Fruit fly (Drosophila melanogaster) whole organism, pupa: ENCODE measurements around the gene Smn.

Experiments used
- CG10348 ChIP-seq: fragments of 200-800 bp; sonication (Bioruptor generic); IDR thresholded peaks from 2 replicates; pipeline ENCODE4 v1.3.6; 2022; ENCODE audit warnings: missing biosample characterization, missing genetic modification characterization
- CG12605 ChIP-seq: fragments of 200-800 bp; sonication (Bioruptor generic); IDR thresholded peaks from 2 replicates; pipeline ENCODE4 v1.3.6; 2022; ENCODE audit warnings: missing biosample characterization, missing genetic modification characterization
- CG13204 ChIP-seq: fragments of 200-800 bp; sonication (Bioruptor generic); optimal IDR thresholded peaks from 2 replicates; lab custom pipeline; 2018; ENCODE audit warnings: missing biosample characterization, mild to moderate bottlenecking, missing genetic modification characterization, moderate library complexity
- CG14655 ChIP-seq: fragments of 200-800 bp; sonication (Bioruptor generic); optimal IDR thresholded peaks from 3 replicates; lab custom pipeline; 2017; ENCODE audit warnings: mild to moderate bottlenecking, missing biosample characterization, missing genetic modification reagents, missing genetic modification characterization
- CG15710 ChIP-seq: fragments of 200-800 bp; sonication (Bioruptor generic); optimal IDR thresholded peaks from 2 replicates; lab custom pipeline; 2018; ENCODE audit warnings: missing biosample characterization, mild to moderate bottlenecking, missing genetic modification characterization, moderate library complexity
- CG17806 ChIP-seq: fragments of 200-800 bp; sonication (Bioruptor generic); optimal IDR thresholded peaks from 2 replicates; lab custom pipeline; 2018; ENCODE audit warnings: missing biosample characterization, mild to moderate bottlenecking, missing genetic modification characterization, moderate library complexity
- CG32121 ChIP-seq: fragments of 200-800 bp; sonication (Bioruptor generic); IDR thresholded peaks from 2 replicates; pipeline ENCODE4 v1.3.6; 2022; ENCODE audit warnings: missing biosample characterization, missing genetic modification characterization
- CG34367 ChIP-seq: fragments of 200-800 bp; sonication (Bioruptor generic); optimal IDR thresholded peaks from 2 replicates; lab custom pipeline; 2018; ENCODE audit warnings: missing biosample characterization, mild to moderate bottlenecking, missing genetic modification characterization
- CG4496 ChIP-seq: fragments of 200-800 bp; sonication (Bioruptor generic); IDR thresholded peaks from 3 replicates; pipeline ENCODE4 v1.3.6; 2022; ENCODE audit warnings: missing biosample characterization, missing genetic modification characterization
- CG8159 ChIP-seq: fragments of 200-800 bp; sonication (Bioruptor generic); optimal IDR thresholded peaks from 3 replicates; lab custom pipeline; 2018; ENCODE audit warnings: missing biosample characterization, mild to moderate bottlenecking, missing genetic modification characterization, moderate library complexity
- CG8301 ChIP-seq: fragments of 200-800 bp; sonication (Bioruptor generic); optimal IDR thresholded peaks from 2 replicates; lab custom pipeline; 2018; ENCODE audit warnings: missing biosample characterization, mild to moderate bottlenecking, missing genetic modification characterization
- CG9948 ChIP-seq: fragments of 200-800 bp; sonication (Bioruptor generic); optimal IDR thresholded peaks from 2 replicates; lab custom pipeline; 2018; ENCODE audit warnings: missing biosample characterization, mild to moderate bottlenecking, missing genetic modification characterization, moderate library complexity
- D1 ChIP-seq: fragments of 200-800 bp; sonication (Bioruptor generic); optimal IDR thresholded peaks from 2 replicates; lab custom pipeline; 2018; ENCODE audit warnings: missing biosample characterization, mild to moderate bottlenecking, missing genetic modification characterization, moderate library complexity
- EcR ChIP-seq: fragments of 200-800 bp; sonication (Bioruptor generic); optimal IDR thresholded peaks from 3 replicates; lab custom pipeline; 2019; ENCODE audit warnings: missing biosample characterization, missing genetic modification characterization, mild to moderate bottlenecking, moderate library complexity, missing genetic modification reagents
- Ets98B ChIP-seq: fragments of 200-800 bp; sonication (Bioruptor generic); IDR thresholded peaks from 2 replicates; pipeline ENCODE4 v1.3.6; 2022; ENCODE audit warnings: missing biosample characterization, missing genetic modification characterization
- Pif1A ChIP-seq: fragments of 200-800 bp; sonication (Bioruptor generic); optimal IDR thresholded peaks from 3 replicates; lab custom pipeline; 2016; ENCODE audit warnings: missing biosample characterization, missing genetic modification characterization
- Pif1B ChIP-seq: fragments of 200-800 bp; sonication (Bioruptor generic); optimal IDR thresholded peaks from 3 replicates; lab custom pipeline; 2016; ENCODE audit warnings: missing biosample characterization, missing genetic modification characterization
- Snoo ChIP-seq: fragments of 200-800 bp; sonication (Bioruptor generic); optimal IDR thresholded peaks from 3 replicates; lab custom pipeline; 2017; ENCODE audit warnings: missing biosample characterization, mild to moderate bottlenecking, missing genetic modification characterization, inconsistent platforms
- fd96Ca ChIP-seq: fragments of 200-800 bp; sonication (Bioruptor generic); IDR thresholded peaks from 3 replicates; pipeline ENCODE4 v1.3.6; 2022; ENCODE audit warnings: missing biosample characterization, missing genetic modification characterization
- gl ChIP-seq: fragments of 200-800 bp; sonication (Bioruptor generic); optimal IDR thresholded peaks from 2 replicates; lab custom pipeline; 2018; ENCODE audit warnings: missing biosample characterization, mild to moderate bottlenecking, missing genetic modification characterization
- rn ChIP-seq: fragments of 200-800 bp; sonication (Bioruptor generic); IDR thresholded peaks from 2 replicates; pipeline ENCODE4 v1.3.6; 2022; ENCODE audit warnings: missing biosample characterization, missing genetic modification characterization

Gene Smn

DNA sequence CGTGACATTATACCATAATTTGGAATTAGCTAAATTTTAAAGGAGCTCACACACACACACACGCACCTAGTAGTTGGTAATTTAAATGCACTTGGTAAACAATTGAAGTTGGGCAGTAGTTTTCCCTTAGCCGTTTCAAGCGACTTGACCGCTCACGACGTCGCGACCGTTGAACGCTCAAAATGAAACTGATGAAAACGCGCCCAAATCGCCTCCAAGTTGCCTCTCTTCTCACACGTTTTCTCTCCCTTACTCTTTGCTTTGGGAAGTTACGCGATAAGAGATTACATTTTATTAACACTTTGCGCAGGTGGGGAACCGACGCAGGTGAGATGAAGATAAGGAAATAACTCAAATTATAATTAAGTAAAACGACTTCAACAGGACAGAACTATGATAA lies 9.1 kb downstream of the Smn start:
- TF ChIP-seq CG4496 (no peak), Ets98B (GFP tag; lab: Robert Waterston, UW) (peak; percentile 41; the same call in 1 of the 2 replicates), CG32121 (0 out of 2 replicates have a peak, but pooled peaks have one; percentile 17), CG12605 (no peak)

DNA sequence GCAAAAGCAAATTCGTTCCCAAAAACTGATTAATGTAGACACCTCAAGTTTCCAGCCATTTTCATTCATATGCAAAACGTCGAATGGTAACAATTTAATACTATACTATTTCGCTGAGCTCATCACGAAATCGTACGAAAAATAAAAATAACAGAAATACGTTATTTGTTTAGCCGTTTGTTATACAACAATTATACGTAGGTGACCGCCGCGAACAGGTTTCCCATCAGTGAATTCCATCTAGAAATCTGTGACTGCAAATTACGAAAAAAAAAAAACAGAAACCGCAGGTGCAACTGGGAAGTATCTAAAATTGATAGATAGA lies 9.6 kb downstream of the Smn start:
- TF ChIP-seq CG14655 (GFP tag; lab: Kevin White, UChicago) (no peak), CG9948 (tag; lab: Kevin White, UChicago) (no peak), CG8159 (tag; lab: Kevin White, UChicago) (no peak), CG12605 (no peak), CG15710 (tag; lab: Kevin White, UChicago) (no peak), CG34367 (tag; lab: Kevin White, UChicago) (no peak), CG32121 (no peak), rn (GFP tag; lab: Robert Waterston, UW) (no peak), fd96Ca (GFP tag; lab: Robert Waterston, UW) (no peak), Pif1B (GFP tag; lab: Kevin White, UChicago) (no peak), CG13204 (GFP tag; lab: Kevin White, UChicago) (no peak), Snoo (no peak), CG17806 (no peak), Ets98B (GFP tag; lab: Robert Waterston, UW) (no peak), Pif1A (no peak), CG10348 (GFP tag; lab: Robert Waterston, UW) (no peak), EcR (GFP tag; lab: Kevin White, UChicago) (no peak), gl (no peak)

DNA sequence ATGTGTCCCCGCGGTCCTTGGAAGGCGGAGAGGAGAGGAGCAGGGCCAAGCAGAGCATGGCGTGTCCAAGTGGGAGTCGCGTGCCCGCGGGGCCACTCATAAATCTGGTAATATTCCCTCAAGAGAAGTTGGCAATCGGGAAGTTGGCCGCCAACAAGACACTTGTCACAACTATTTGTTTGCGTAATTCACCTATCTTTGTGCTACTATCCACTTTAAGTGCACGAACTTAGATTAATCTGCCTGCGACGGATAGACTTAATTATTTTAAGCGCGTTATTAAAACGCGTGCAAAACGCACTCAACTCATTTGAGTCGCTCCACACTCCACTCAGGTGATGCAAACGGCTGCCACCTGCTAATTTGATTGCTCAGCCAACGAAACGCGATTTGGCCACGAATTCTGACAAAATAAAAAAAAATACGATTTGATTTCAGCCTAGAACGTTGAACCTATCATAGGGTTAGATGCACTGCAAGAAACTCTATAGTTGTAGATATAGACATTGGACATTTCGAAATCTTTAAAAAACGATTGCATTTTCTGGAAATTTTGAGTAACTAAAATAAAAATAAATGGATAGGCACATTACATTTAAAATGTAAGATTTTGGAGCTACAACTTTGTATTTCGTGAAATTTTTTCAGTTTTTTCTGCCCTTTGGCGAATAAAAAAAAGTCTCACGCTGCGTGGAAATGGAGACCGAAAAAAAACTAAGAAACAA lies 10.2 kb downstream of the Smn start:
- 0 out of 3 replicates have a peak, but pooled peaks have one; percentile 6 for TF ChIP-seq CG4496
- TF ChIP-seq rn (GFP tag; lab: Robert Waterston, UW), result no peak
- TF ChIP-seq Pif1A, result no peak
- TF ChIP-seq CG32121, result no peak
- TF ChIP-seq CG15710 (tag; lab: Kevin White, UChicago), result no peak
- no peak for TF ChIP-seq fd96Ca (GFP tag; lab: Robert Waterston, UW)
- TF ChIP-seq CG17806, result no peak
- TF ChIP-seq CG9948 (tag; lab: Kevin White, UChicago), result no peak
- no peak for TF ChIP-seq gl
- peak; percentile 7 for TF ChIP-seq CG8301 (tag; lab: Kevin White, UChicago)
- TF ChIP-seq Ets98B (GFP tag; lab: Robert Waterston, UW), result no peak
- TF ChIP-seq, all 21 proteins: peak for 2

DNA sequence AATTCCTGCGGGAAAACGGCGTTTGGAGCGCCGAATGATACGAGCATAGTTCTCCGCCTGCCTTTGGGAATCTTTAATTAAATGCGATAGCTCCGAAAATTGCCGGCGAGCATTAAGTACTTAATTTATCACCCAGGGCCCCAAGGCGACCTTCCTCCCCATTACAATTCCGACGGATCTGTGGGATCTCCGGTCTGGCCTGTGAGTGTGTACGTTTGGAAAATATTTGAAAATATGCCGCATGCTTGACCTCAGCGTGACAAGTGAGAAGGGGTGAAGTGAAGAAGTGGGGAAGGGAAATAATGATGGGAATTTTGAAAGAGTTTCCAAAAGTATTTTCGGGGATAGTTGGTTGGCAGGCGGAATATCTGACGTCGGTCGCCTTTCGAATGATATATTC lies 11.9 kb downstream of the Smn start:
- TF ChIP-seq D1 (tag; lab: Kevin White, UChicago), result no peak
- TF ChIP-seq rn (GFP tag; lab: Robert Waterston, UW), result no peak
- no peak for TF ChIP-seq CG17806
- no peak for TF ChIP-seq CG9948 (tag; lab: Kevin White, UChicago)
- TF ChIP-seq CG32121, result no peak
- TF ChIP-seq CG12605, result no peak

DNA sequence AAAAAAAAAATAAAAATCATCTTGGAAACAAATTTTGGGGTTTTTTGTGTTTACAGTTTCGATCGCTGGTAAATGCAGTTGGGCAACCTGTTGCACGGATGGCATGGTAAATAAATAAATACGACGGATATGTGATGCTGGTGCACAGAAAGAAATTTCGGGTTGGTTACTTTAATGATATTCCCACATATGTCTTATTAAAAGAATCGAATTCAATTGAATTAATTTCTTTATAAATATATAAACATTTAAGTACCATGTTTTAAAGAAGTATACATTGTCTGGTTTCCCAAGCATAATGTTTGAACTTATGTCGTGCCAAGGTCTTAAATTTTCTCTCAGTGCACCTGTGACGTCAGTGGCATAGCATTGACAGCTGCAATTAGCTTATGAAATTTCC lies 13.9 kb downstream of the Smn start:
- TF ChIP-seq CG12605, result no peak
- 0 out of 2 replicates have a peak, but pooled peaks have one; percentile 20 for TF ChIP-seq CG32121
- TF ChIP-seq rn (GFP tag; lab: Robert Waterston, UW), result no peak
- no peak for TF ChIP-seq CG8301 (tag; lab: Kevin White, UChicago)
- TF ChIP-seq CG14655 (GFP tag; lab: Kevin White, UChicago), result peak; percentile 16
- TF ChIP-seq EcR (GFP tag; lab: Kevin White, UChicago), result no peak
- TF ChIP-seq CG17806, result no peak
- TF ChIP-seq CG8159 (tag; lab: Kevin White, UChicago), result no peak
- no peak for TF ChIP-seq CG4496
- no peak for TF ChIP-seq fd96Ca (GFP tag; lab: Robert Waterston, UW)
- TF ChIP-seq CG10348 (GFP tag; lab: Robert Waterston, UW), result no peak

DNA sequence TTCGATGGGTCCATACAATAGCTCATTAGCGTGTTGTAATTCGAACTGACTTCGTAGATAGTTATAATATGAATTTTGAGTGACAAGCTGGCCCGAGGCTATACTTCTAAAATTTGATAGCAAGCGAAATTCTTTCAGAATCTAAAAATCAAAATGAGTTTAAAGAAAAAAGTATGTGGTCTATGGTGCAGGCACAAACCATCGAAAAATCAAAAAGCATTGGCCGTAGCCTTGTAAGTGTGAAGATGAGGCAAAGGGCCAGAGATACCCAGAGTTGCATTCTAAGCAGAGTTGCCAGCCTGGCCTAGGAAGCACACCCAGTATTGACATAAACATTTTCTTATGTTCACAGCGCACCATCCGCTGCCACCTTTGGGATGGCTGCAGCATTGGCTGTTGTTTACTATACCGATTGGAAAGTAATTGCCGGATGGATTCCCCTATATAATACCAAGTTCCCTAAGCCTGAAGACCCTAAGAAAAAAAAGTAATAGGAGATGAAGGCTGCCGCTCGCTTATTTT lies 14.6 kb downstream of the Smn start, which contains the start of gene UQCR-6.4L:
TSS of gene UQCR-6.4L (plus strand) at position 51 of the 522 bp plus-strand sequence.
- TF ChIP-seq Pif1B (GFP tag; lab: Kevin White, UChicago) (no peak), CG12605 (no peak), CG4496 (no peak), CG8301 (tag; lab: Kevin White, UChicago) (no peak), CG10348 (GFP tag; lab: Robert Waterston, UW) (no peak), CG9948 (tag; lab: Kevin White, UChicago) (no peak), CG8159 (tag; lab: Kevin White, UChicago) (no peak), gl (no peak), CG34367 (tag; lab: Kevin White, UChicago) (no peak), CG15710 (tag; lab: Kevin White, UChicago) (no peak), CG13204 (GFP tag; lab: Kevin White, UChicago) (no peak), fd96Ca (GFP tag; lab: Robert Waterston, UW) (no peak)

DNA sequence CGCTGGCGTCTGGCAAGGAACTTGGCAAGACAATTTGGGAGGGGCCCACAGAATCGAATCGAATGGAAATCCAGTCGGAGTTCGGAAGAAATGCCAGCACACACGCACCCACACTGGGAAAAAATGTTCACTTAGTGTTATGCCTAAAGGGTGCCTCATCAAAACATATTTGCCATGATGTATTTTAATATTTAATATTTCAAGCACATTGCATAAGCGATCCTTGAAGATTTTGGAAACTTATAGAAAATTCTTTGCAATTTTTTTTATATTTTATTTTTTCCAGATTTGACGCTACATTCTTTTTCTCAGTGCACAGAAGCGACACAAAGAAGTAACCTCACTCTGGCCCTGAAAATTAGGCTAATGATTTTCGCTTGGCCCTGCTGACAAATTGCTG lies 15.3 kb downstream of the Smn start:
- TF ChIP-seq Pif1B (GFP tag; lab: Kevin White, UChicago), result no peak
- no peak for TF ChIP-seq CG34367 (tag; lab: Kevin White, UChicago)
